Worm (Caenorhabditis elegans): ENCODE measurements around the gene R02F2.6.

R02F2.6 gene

ce11 chrIII:5449762-5450308 lies 28.9 kb downstream of the R02F2.6 start, which contains the start of gene F48E8.8 (continued):
- no peak for TF ChIP-seq elt-3 (tag; optimal IDR thresholded peaks at IDR 0.05)
- no peak for TF ChIP-seq nhr-237 (tag; optimal IDR thresholded peaks at IDR 0.05)
- TF ChIP-seq unc-130 (tag; optimal IDR thresholded peaks at IDR 0.05), result peak; percentile 35
- peak; percentile 15 for TF ChIP-seq unc-86 (tag; optimal IDR thresholded peaks at IDR 0.05)
- TF ChIP-seq nhr-71 (tag; optimal IDR thresholded peaks at IDR 0.05), result peak; percentile 74
- TF ChIP-seq unc-30 (tag; optimal IDR thresholded peaks at IDR 0.05), result no peak
- TF ChIP-seq lsy-2 (tag; optimal IDR thresholded peaks at IDR 0.05), result peak; percentile 73 to 85
- TF ChIP-seq aly-2 (tag; optimal IDR thresholded peaks at IDR 0.05), result no peak
- no peak for TF ChIP-seq alr-1 (tag; optimal IDR thresholded peaks at IDR 0.05; ENCODE audit: borderline replicate concordance)
- TF ChIP-seq dsc-1 (tag; optimal IDR thresholded peaks at IDR 0.05), result peak; percentile 46
- no peak for TF ChIP-seq fkh-4 (tag; optimal IDR thresholded peaks at IDR 0.05; ENCODE audit: borderline replicate concordance)
- peak; percentile 67 for TF ChIP-seq fkh-8 (tag; optimal IDR thresholded peaks at IDR 0.05)
- TF ChIP-seq mep-1 (tag; optimal IDR thresholded peaks at IDR 0.05), result peak; percentile 30
- TF ChIP-seq tbx-2 (tag; optimal IDR thresholded peaks at IDR 0.05), result peak; percentile 81
- TF ChIP-seq fos-1 (tag; optimal IDR thresholded peaks at IDR 0.05), result no peak
- no peak for TF ChIP-seq aha-1 (tag; optimal IDR thresholded peaks at IDR 0.05)
- peak; percentile 81 for TF ChIP-seq mab-9 (GFP tag; IDR thresholded peaks at IDR 0.05)
- TF ChIP-seq xbp-1 (tag; optimal IDR thresholded peaks at IDR 0.05), result peak; percentile 32

DNA sequence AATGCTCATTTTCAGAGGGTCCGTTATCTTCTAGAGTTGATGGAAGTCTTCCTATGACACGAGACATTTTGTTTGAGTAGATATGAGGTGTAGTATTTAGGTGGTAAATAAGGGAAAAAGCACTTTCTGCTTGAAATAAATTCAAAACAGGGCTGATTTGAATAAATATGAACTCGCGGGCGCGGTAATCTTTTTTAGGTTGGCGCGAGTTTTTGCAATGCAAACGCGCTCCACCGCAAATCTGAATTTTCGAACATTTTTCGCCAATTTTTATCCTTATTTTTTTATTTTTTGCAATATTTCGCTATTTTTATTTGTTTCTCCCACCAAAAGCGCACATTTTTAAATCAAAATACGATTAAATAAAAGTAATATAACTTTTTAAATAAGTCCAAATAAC lies 30.5 kb downstream of the R02F2.6 start, which contains the start of gene skpt-1:
skpt-1 (minus strand) TSS at position 219 of the 400 bp plus-strand sequence.
- no peak for TF ChIP-seq ztf-4 (tag; optimal IDR thresholded peaks at IDR 0.05)
- TF ChIP-seq nhr-85 (tag), result peak; percentile 16
- no peak for TF ChIP-seq mef-2 (tag; optimal IDR thresholded peaks at IDR 0.05)
- no peak for TF ChIP-seq vab-15 (tag; optimal IDR thresholded peaks at IDR 0.05)
- TF ChIP-seq blmp-1 (tag; optimal IDR thresholded peaks at IDR 0.05), result peak; percentile 13
- no peak for TF ChIP-seq C04F5.9 (tag; optimal IDR thresholded peaks at IDR 0.05)
- TF ChIP-seq nhr-90 (tag; optimal IDR thresholded peaks at IDR 0.05; ENCODE audit: poor library complexity), result no peak
- TF ChIP-seq nhr-237 (tag; optimal IDR thresholded peaks at IDR 0.05), result no peak
- peak; percentile 72 to 84 for TF ChIP-seq efl-1 (optimal IDR thresholded peaks at IDR 0.05)
- TF ChIP-seq efl-1 (GFP tag; optimal IDR thresholded peaks at IDR 0.05 in 1 of 2), result peak; percentile 87 to 99
- no peak for TF ChIP-seq pqm-1 (tag; optimal IDR thresholded peaks at IDR 0.05)
- no peak for TF ChIP-seq unc-130 (tag; optimal IDR thresholded peaks at IDR 0.05)
- no peak for TF ChIP-seq alr-1 (tag; optimal IDR thresholded peaks at IDR 0.05; ENCODE audit: borderline replicate concordance)
- no peak for TF ChIP-seq fkh-8 (tag; optimal IDR thresholded peaks at IDR 0.05)
- peak; percentile 29 to 84 for TF ChIP-seq lsy-2 (tag; optimal IDR thresholded peaks at IDR 0.05)
- TF ChIP-seq C16A3.4 (tag; optimal IDR thresholded peaks at IDR 0.05), result peak; percentile 44
- TF ChIP-seq rnt-1 (tag; optimal IDR thresholded peaks at IDR 0.05), result peak; percentile 17
- TF ChIP-seq nhr-28 (tag; optimal IDR thresholded peaks at IDR 0.05), result no peak
- TF ChIP-seq dsc-1 (tag; optimal IDR thresholded peaks at IDR 0.05), result no peak
- peak; percentile 80 to 93 for TF ChIP-seq lin-35 (GFP tag; optimal IDR thresholded peaks at IDR 0.05)
- no peak for TF ChIP-seq zag-1 (tag; optimal IDR thresholded peaks at IDR 0.05)
- no peak for TF ChIP-seq nhr-76 (tag; optimal IDR thresholded peaks at IDR 0.05)
- no peak for TF ChIP-seq Y116A8C.19 (tag; optimal IDR thresholded peaks at IDR 0.05; ENCODE audit: borderline replicate concordance)
- TF ChIP-seq nhr-47 (tag; optimal IDR thresholded peaks at IDR 0.05), result peak; percentile 33
- TF ChIP-seq snpc-4 (tag; optimal IDR thresholded peaks at IDR 0.05), result no peak
- TF ChIP-seq sup-37 (GFP tag; optimal IDR thresholded peaks at IDR 0.05), result no peak
- no peak for TF ChIP-seq jun-1 (tag; optimal IDR thresholded peaks at IDR 0.05)
- TF ChIP-seq lin-14 (GFP tag; optimal IDR thresholded peaks at IDR 0.05), result peak; percentile 32
- TF ChIP-seq ceh-90 (tag; optimal IDR thresholded peaks at IDR 0.05), result no peak
- TF ChIP-seq mdl-1 (tag; optimal IDR thresholded peaks at IDR 0.05), result no peak
- TF ChIP-seq ceh-63 (GFP tag; optimal IDR thresholded peaks at IDR 0.05), result no peak
- TF ChIP-seq mep-1 (tag; optimal IDR thresholded peaks at IDR 0.05), result no peak
- TF ChIP-seq lin-13 (GFP tag; optimal IDR thresholded peaks at IDR 0.05), result no peak
- peak in 1 of 3 experiments; percentile 34 for TF ChIP-seq ceh-82 (tag; optimal IDR thresholded peaks at IDR 0.05)
- TF ChIP-seq tlp-1 (tag; optimal IDR thresholded peaks at IDR 0.05), result no peak
- peak; percentile 9 for TF ChIP-seq swsn-7 (tag; optimal IDR thresholded peaks at IDR 0.05)
- no peak for TF ChIP-seq sox-4 (tag; optimal IDR thresholded peaks at IDR 0.05)
- no peak for TF ChIP-seq unc-62 (GFP tag; optimal IDR thresholded peaks at IDR 0.05)
- TF ChIP-seq lin-15B (tag; optimal IDR thresholded peaks at IDR 0.05), result peak; percentile 45
- no peak for TF ChIP-seq elt-2 (tag; optimal IDR thresholded peaks at IDR 0.05)
- no peak for TF ChIP-seq hlh-4 (tag; optimal IDR thresholded peaks at IDR 0.05)

All from whole organism, L1 larva.